Worm (Caenorhabditis elegans) whole organism, L2 larva: ENCODE results near the gene tub-1.

Experiments used
- lin-39 ChIP-seq: fragments of 150-350 bp; optimal IDR thresholded peaks from 2 replicates; lab custom pipeline; 2014; ENCODE audit warnings: missing biosample characterization, missing genetic modification reagents, missing genetic modification characterization
- skn-1 ChIP-seq: sonication (generic microtip); optimal IDR thresholded peaks from 2 replicates; lab custom pipeline; 2017; ENCODE audit warnings: missing biosample characterization, missing genetic modification characterization
- ztf-1 ChIP-seq: fragments of 200-800 bp; sonication (Bioruptor generic); conservative IDR thresholded peaks from 2 replicates; pipeline ENCODE4 v1.3.6; 2022; ENCODE audit warnings: missing genetic modification characterization, missing compliant biosample characterization

DNA sequence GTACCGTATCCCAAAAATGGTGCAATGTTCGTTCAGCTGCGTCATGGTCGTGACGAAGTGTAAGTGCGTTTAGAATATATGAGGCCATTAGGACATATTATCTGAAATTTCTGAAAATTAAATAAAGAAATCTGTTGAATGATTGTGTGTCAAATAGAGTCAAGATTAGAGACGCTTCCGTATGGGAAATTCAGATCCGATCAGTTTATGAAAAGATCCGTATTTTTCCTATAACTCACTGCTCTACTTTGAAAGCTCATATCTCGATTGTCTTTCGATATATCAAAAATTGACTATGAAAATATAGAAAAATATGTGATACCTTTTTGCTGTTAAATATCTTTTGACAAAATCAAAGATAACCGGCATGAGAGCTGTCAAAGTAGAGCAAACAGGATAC lies 23.5 kb upstream of the tub-1 start, which contains the start of gene T05C12.4:
- TF ChIP-seq ztf-1 (GFP tag; lab: Robert Waterston, UW) (no peak), lin-39 (no peak), skn-1 (tag; lab: Kevin White, UChicago) (no peak)
